1 fruit fly cellular context compared by ENCODE assay signal in genomic region chrX:5894529-5895487, dm6.
A peak's percentile ranks its signal among the peaks of the same experiment; 100 is the strongest.
TF ChIP-seq lines count a peak whose summit lies in the region.

No protein-coding gene starts in this region.

TF ChIP-seq in whole organism, embryonic, 481 proteins besides CTCF, POLR2A, EP300 and RAD21 (continued from another document):
- no peak for TF ChIP-seq Deaf1 (tag; optimal IDR thresholded peaks at IDR 0.05; lab: Kevin White, UChicago)
- 0 out of 2 replicates have a peak, but pooled peaks have one; percentile 9 for TF ChIP-seq Xrp1 (GFP tag; IDR thresholded peaks at IDR 0.05; lab: Robert Waterston, UW)
- TF ChIP-seq CrebB (tag; optimal IDR thresholded peaks at IDR 0.05; lab: Kevin White, UChicago): no peak
- TF ChIP-seq MBD-R2 (GFP tag; IDR thresholded peaks at IDR 0.05; lab: Robert Waterston, UW): no peak
- TF ChIP-seq CG8924 (tag; optimal IDR thresholded peaks at IDR 0.05; lab: Kevin White, UChicago): peak; percentile 31
- no peak for TF ChIP-seq CG12155 (GFP tag; optimal IDR thresholded peaks at IDR 0.05; lab: Kevin White, UChicago)
- peak; percentile 78 for TF ChIP-seq grau (tag; optimal IDR thresholded peaks at IDR 0.05; lab: Kevin White, UChicago)
- TF ChIP-seq Drgx (GFP tag; IDR thresholded peaks at IDR 0.05; lab: Robert Waterston, UW): 0 out of 2 replicates have a peak, but pooled peaks have one; percentile 13
- no peak for TF ChIP-seq pnt (GFP tag; optimal IDR thresholded peaks at IDR 0.05; lab: Kevin White, UChicago)
- no peak for TF ChIP-seq nau (GFP tag; optimal IDR thresholded peaks at IDR 0.05; lab: Kevin White, UChicago)
- TF ChIP-seq Stat92E (GFP tag; optimal IDR thresholded peaks at IDR 0.05; lab: Kevin White, UChicago): no peak
- TF ChIP-seq amos (GFP tag; IDR thresholded peaks at IDR 0.05; lab: Robert Waterston, UW; ENCODE audit: partially characterized antibody): no peak
- no peak for TF ChIP-seq CG4617 (GFP tag; optimal IDR thresholded peaks at IDR 0.05; lab: Kevin White, UChicago; ENCODE audit: borderline replicate concordance)
- no peak for TF ChIP-seq ind (GFP tag; optimal IDR thresholded peaks at IDR 0.05; lab: Kevin White, UChicago)
- no peak for TF ChIP-seq hth (optimal IDR thresholded peaks at IDR 0.05; lab: Kevin White, UChicago)
- peak; percentile 17 for TF ChIP-seq Blimp-1 (GFP tag; optimal IDR thresholded peaks at IDR 0.05; lab: Kevin White, UChicago)
- peak; percentile 15 for TF ChIP-seq CG2678 (tag; optimal IDR thresholded peaks at IDR 0.05; lab: Kevin White, UChicago)
- TF ChIP-seq fd102C (GFP tag; optimal IDR thresholded peaks at IDR 0.05; lab: Kevin White, UChicago): no peak
- no peak for TF ChIP-seq mam (GFP tag; optimal IDR thresholded peaks at IDR 0.05; lab: Kevin White, UChicago)
- TF ChIP-seq CG10462 (GFP tag; optimal IDR thresholded peaks at IDR 0.05; lab: Kevin White, UChicago): no peak
- no peak for TF ChIP-seq CG31365 (tag; optimal IDR thresholded peaks at IDR 0.05; lab: Kevin White, UChicago)
- TF ChIP-seq E2f1 (GFP tag; IDR thresholded peaks at IDR 0.05; lab: Robert Waterston, UW): no peak
- no peak for TF ChIP-seq ham (GFP tag; IDR thresholded peaks at IDR 0.05; lab: Robert Waterston, UW)
- no peak for TF ChIP-seq grn (GFP tag; optimal IDR thresholded peaks at IDR 0.05; lab: Kevin White, UChicago)
- TF ChIP-seq CG17361 (GFP tag; IDR thresholded peaks at IDR 0.05; lab: Robert Waterston, UW): peak; percentile 30; the same call in 1 of the 3 replicates
- TF ChIP-seq dmrt11E (tag; optimal IDR thresholded peaks at IDR 0.05; lab: Kevin White, UChicago): peak; percentile 43
- no peak for TF ChIP-seq Hmr (GFP tag; optimal IDR thresholded peaks at IDR 0.05; lab: Kevin White, UChicago)
- no peak for TF ChIP-seq Tbp (GFP tag; optimal IDR thresholded peaks at IDR 0.05; lab: Kevin White, UChicago)
- TF ChIP-seq Gug (GFP tag; IDR thresholded peaks at IDR 0.05; lab: Robert Waterston, UW): peak; percentile 7; the same call in 1 of the 4 replicates
- TF ChIP-seq vnd (GFP tag; IDR thresholded peaks at IDR 0.05; lab: Robert Waterston, UW; ENCODE audit: partially characterized antibody): no peak
- TF ChIP-seq CG6175 (GFP tag; IDR thresholded peaks at IDR 0.05; lab: Robert Waterston, UW): no peak
- TF ChIP-seq Hmx (GFP tag; optimal IDR thresholded peaks at IDR 0.05; lab: Kevin White, UChicago): no peak
- TF ChIP-seq CG10366 (GFP tag; IDR thresholded peaks at IDR 0.05; lab: Robert Waterston, UW): no peak
- peak; percentile 24 for TF ChIP-seq slp2 (GFP tag; optimal IDR thresholded peaks at IDR 0.05; lab: Kevin White, UChicago)
- no peak for TF ChIP-seq CG10654 (GFP tag; optimal IDR thresholded peaks at IDR 0.05; lab: Kevin White, UChicago)
- no peak for TF ChIP-seq cad (GFP tag; optimal IDR thresholded peaks at IDR 0.05; lab: Kevin White, UChicago)
- no peak for TF ChIP-seq peb (GFP tag; IDR thresholded peaks at IDR 0.05; lab: Robert Waterston, UW)
- no peak for TF ChIP-seq CG2202 (tag; optimal IDR thresholded peaks at IDR 0.05; lab: Kevin White, UChicago)
- no peak for TF ChIP-seq danr (GFP tag; IDR thresholded peaks at IDR 0.05; lab: Robert Waterston, UW)
- TF ChIP-seq CG11504 (tag; optimal IDR thresholded peaks at IDR 0.05; lab: Kevin White, UChicago): peak; percentile 40
- TF ChIP-seq CG8765 (GFP tag; IDR thresholded peaks at IDR 0.05; lab: Robert Waterston, UW): no peak
- no peak for TF ChIP-seq CG12236 (GFP tag; optimal IDR thresholded peaks at IDR 0.05; lab: Kevin White, UChicago)
- peak; percentile 30 for TF ChIP-seq phol (tag; optimal IDR thresholded peaks at IDR 0.05; lab: Kevin White, UChicago)
- no peak for TF ChIP-seq CG17385 (GFP tag; optimal IDR thresholded peaks at IDR 0.05; lab: Kevin White, UChicago)
- TF ChIP-seq esg (GFP tag; conservative IDR thresholded peaks at IDR 0.05; lab: Robert Waterston, UW): no peak
- TF ChIP-seq lov (optimal IDR thresholded peaks at IDR 0.05; lab: Kevin White, UChicago): no peak
- TF ChIP-seq lov (GFP tag; IDR thresholded peaks at IDR 0.05; lab: Robert Waterston, UW): no peak
- TF ChIP-seq CG2120 (GFP tag; optimal IDR thresholded peaks at IDR 0.05; lab: Kevin White, UChicago): peak; percentile 29
- TF ChIP-seq CG2712 (tag; optimal IDR thresholded peaks at IDR 0.05; lab: Kevin White, UChicago): peak; percentile 41
- peak; percentile 6 for TF ChIP-seq CG10267 (tag; optimal IDR thresholded peaks at IDR 0.05; lab: Kevin White, UChicago)
- TF ChIP-seq CG6683 (GFP tag; optimal IDR thresholded peaks at IDR 0.05; lab: Kevin White, UChicago): no peak
- peak; percentile 25 for TF ChIP-seq CG7839 (tag; optimal IDR thresholded peaks at IDR 0.05; lab: Kevin White, UChicago)
- TF ChIP-seq CG12071 (GFP tag; optimal IDR thresholded peaks at IDR 0.05; lab: Kevin White, UChicago): no peak
- TF ChIP-seq CG18262 (tag; optimal IDR thresholded peaks at IDR 0.05; lab: Kevin White, UChicago): peak; percentile 27
- TF ChIP-seq CoRest (tag; optimal IDR thresholded peaks at IDR 0.05; lab: Kevin White, UChicago): peak; percentile 0
- TF ChIP-seq Pdp1 (GFP tag; optimal IDR thresholded peaks at IDR 0.05; lab: Kevin White, UChicago): no peak
- no peak for TF ChIP-seq Max (GFP tag; optimal IDR thresholded peaks at IDR 0.05; lab: Kevin White, UChicago)
- TF ChIP-seq D (optimal IDR thresholded peaks at IDR 0.05; lab: Kevin White, UChicago): no peak
- no peak for TF ChIP-seq D (GFP tag; optimal IDR thresholded peaks at IDR 0.05; lab: Kevin White, UChicago)
- no peak for TF ChIP-seq CG2875 (GFP tag; optimal IDR thresholded peaks at IDR 0.05; lab: Kevin White, UChicago)
- TF ChIP-seq Fer2 (tag; optimal IDR thresholded peaks at IDR 0.05; lab: Kevin White, UChicago): no peak
- TF ChIP-seq CG10209 (GFP tag; optimal IDR thresholded peaks at IDR 0.05; lab: Kevin White, UChicago): no peak
- TF ChIP-seq shn (GFP tag; optimal IDR thresholded peaks at IDR 0.05; lab: Kevin White, UChicago): no peak
- TF ChIP-seq CG13296 (GFP tag; optimal IDR thresholded peaks at IDR 0.05; lab: Kevin White, UChicago): no peak
- TF ChIP-seq CG6272 (GFP tag; IDR thresholded peaks at IDR 0.05; lab: Robert Waterston, UW): no peak
- TF ChIP-seq CG2116 (GFP tag; optimal IDR thresholded peaks at IDR 0.05; lab: Kevin White, UChicago): no peak
- no peak for TF ChIP-seq pfk (GFP tag; optimal IDR thresholded peaks at IDR 0.05; lab: Kevin White, UChicago)
- TF ChIP-seq CG16813 (GFP tag; IDR thresholded peaks at IDR 0.05; lab: Robert Waterston, UW; ENCODE audit: partially characterized antibody): no peak
- TF ChIP-seq CG15269 (tag; optimal IDR thresholded peaks at IDR 0.05; lab: Kevin White, UChicago): no peak
- no peak for TF ChIP-seq croc (GFP tag; conservative IDR thresholded peaks at IDR 0.05; lab: Robert Waterston, UW)
- peak; percentile 30 for TF ChIP-seq CG10979 (tag; optimal IDR thresholded peaks at IDR 0.05; lab: Kevin White, UChicago)
- TF ChIP-seq Elba2 (GFP tag; optimal IDR thresholded peaks at IDR 0.05; lab: Kevin White, UChicago): no peak
- no peak for TF ChIP-seq knrl (GFP tag; IDR thresholded peaks at IDR 0.05; lab: Robert Waterston, UW; ENCODE audit: partially characterized antibody)
- TF ChIP-seq kni (GFP tag; optimal IDR thresholded peaks at IDR 0.05; lab: Kevin White, UChicago): peak; percentile 38
- no peak for TF ChIP-seq Awh (GFP tag; IDR thresholded peaks at IDR 0.05; lab: Robert Waterston, UW)
- TF ChIP-seq bowl (GFP tag; IDR thresholded peaks at IDR 0.05; lab: Robert Waterston, UW): no peak
- TF ChIP-seq CG9817 (tag; optimal IDR thresholded peaks at IDR 0.05; lab: Kevin White, UChicago): peak; percentile 10
- no peak for TF ChIP-seq CG42726 (GFP tag; IDR thresholded peaks at IDR 0.05; lab: Robert Waterston, UW; ENCODE audit: partially characterized antibody)
- TF ChIP-seq CG1647 (GFP tag; optimal IDR thresholded peaks at IDR 0.05; lab: Kevin White, UChicago): no peak
- peak; percentile 31 for TF ChIP-seq dmrt99B (tag; optimal IDR thresholded peaks at IDR 0.05; lab: Kevin White, UChicago)
- no peak for TF ChIP-seq usp (GFP tag; optimal IDR thresholded peaks at IDR 0.05; lab: Kevin White, UChicago)
- TF ChIP-seq gce (GFP tag; IDR thresholded peaks at IDR 0.05; lab: Robert Waterston, UW): no peak
- peak; percentile 31 for TF ChIP-seq Sox102F (GFP tag; optimal IDR thresholded peaks at IDR 0.05; lab: Kevin White, UChicago)
- TF ChIP-seq pros (GFP tag; optimal IDR thresholded peaks at IDR 0.05; lab: Kevin White, UChicago): peak; percentile 84
- peak; percentile 57 for TF ChIP-seq gcm (GFP tag; optimal IDR thresholded peaks at IDR 0.05; lab: Kevin White, UChicago)
- TF ChIP-seq CG32767 (GFP tag; IDR thresholded peaks at IDR 0.05; lab: Robert Waterston, UW): no peak
- peak; percentile 44 for TF ChIP-seq CG9932 (GFP tag; IDR thresholded peaks at IDR 0.05; lab: Robert Waterston, UW)
- TF ChIP-seq pum (GFP tag; optimal IDR thresholded peaks at IDR 0.05; lab: Kevin White, UChicago): no peak
- 0 out of 3 replicates have a peak, but pooled peaks have one; percentile 30 for TF ChIP-seq z (GFP tag; IDR thresholded peaks at IDR 0.05; lab: Robert Waterston, UW)
- peak; percentile 18 for TF ChIP-seq CG18599 (GFP tag; optimal IDR thresholded peaks at IDR 0.05; lab: Kevin White, UChicago)
- TF ChIP-seq Ets65A (GFP tag; lab: Kevin White, UChicago): no peak
- TF ChIP-seq ssp (GFP tag; IDR thresholded peaks at IDR 0.05; lab: Robert Waterston, UW): no peak
- TF ChIP-seq crc (GFP tag; optimal IDR thresholded peaks at IDR 0.05; lab: Kevin White, UChicago): no peak
- TF ChIP-seq wdn (GFP tag; IDR thresholded peaks at IDR 0.05; lab: Robert Waterston, UW): peak; percentile 43; the same call in 1 of the 2 replicates
- no peak for TF ChIP-seq insv (GFP tag; optimal IDR thresholded peaks at IDR 0.05; lab: Kevin White, UChicago)
- TF ChIP-seq Sox100B (GFP tag; optimal IDR thresholded peaks at IDR 0.05; lab: Kevin White, UChicago): peak; percentile 7
- TF ChIP-seq twi (tag; optimal IDR thresholded peaks at IDR 0.05; lab: Kevin White, UChicago): peak; percentile 83
- no peak for TF ChIP-seq dati (GFP tag; IDR thresholded peaks at IDR 0.05; lab: Robert Waterston, UW)
- TF ChIP-seq crp (GFP tag; optimal IDR thresholded peaks at IDR 0.05; lab: Kevin White, UChicago): peak in 1 of 2 experiments; percentile 32
- no peak for TF ChIP-seq fd64A (GFP tag; optimal IDR thresholded peaks at IDR 0.05; lab: Kevin White, UChicago)
- TF ChIP-seq pita (GFP tag; optimal IDR thresholded peaks at IDR 0.05; lab: Kevin White, UChicago): no peak
- TF ChIP-seq ro (GFP tag; IDR thresholded peaks at IDR 0.05; lab: Robert Waterston, UW): no peak
- no peak for TF ChIP-seq CG12219 (GFP tag; optimal IDR thresholded peaks at IDR 0.05; lab: Kevin White, UChicago)
- no peak for TF ChIP-seq TFAM (GFP tag; optimal IDR thresholded peaks at IDR 0.05; lab: Kevin White, UChicago)
- TF ChIP-seq otp (GFP tag; IDR thresholded peaks at IDR 0.05; lab: Robert Waterston, UW): no peak
- TF ChIP-seq Dp (GFP tag; optimal IDR thresholded peaks at IDR 0.05; lab: Kevin White, UChicago): no peak
- TF ChIP-seq gem (tag; optimal IDR thresholded peaks at IDR 0.05; lab: Kevin White, UChicago): peak; percentile 60
- TF ChIP-seq Antp (GFP tag; optimal IDR thresholded peaks at IDR 0.05; lab: Kevin White, UChicago): no peak
- no peak for TF ChIP-seq gsb-n (tag; optimal IDR thresholded peaks at IDR 0.05; lab: Kevin White, UChicago)
- no peak for TF ChIP-seq CG1832 (GFP tag; optimal IDR thresholded peaks at IDR 0.05; lab: Kevin White, UChicago)
- TF ChIP-seq PHDP (tag; optimal IDR thresholded peaks at IDR 0.05; lab: Kevin White, UChicago): peak; percentile 3
- TF ChIP-seq CG9727 (GFP tag; optimal IDR thresholded peaks at IDR 0.05; lab: Kevin White, UChicago): no peak
- TF ChIP-seq HLH54F (GFP tag; optimal IDR thresholded peaks at IDR 0.05; lab: Kevin White, UChicago): no peak
- TF ChIP-seq ab (GFP tag; optimal IDR thresholded peaks at IDR 0.05; lab: Kevin White, UChicago): no peak
- peak; percentile 98 for TF ChIP-seq D19A (tag; optimal IDR thresholded peaks at IDR 0.05; lab: Kevin White, UChicago)
- no peak for TF ChIP-seq Scr (GFP tag; IDR thresholded peaks at IDR 0.05; lab: Robert Waterston, UW; ENCODE audit: partially characterized antibody)
- no peak for TF ChIP-seq chif (GFP tag; optimal IDR thresholded peaks at IDR 0.05; lab: Kevin White, UChicago)
- no peak for TF ChIP-seq CG12299 (tag; optimal IDR thresholded peaks at IDR 0.05; lab: Kevin White, UChicago)
- no peak; the same call in 1 of the 2 replicates for TF ChIP-seq ranshi (GFP tag; IDR thresholded peaks at IDR 0.05; lab: Robert Waterston, UW)
- peak; percentile 31 for TF ChIP-seq CG12769 (tag; optimal IDR thresholded peaks at IDR 0.05; lab: Kevin White, UChicago)
- 0 out of 2 replicates have a peak, but pooled peaks have one; percentile 14 for TF ChIP-seq CG17328 (GFP tag; IDR thresholded peaks at IDR 0.05; lab: Robert Waterston, UW)
- no peak for TF ChIP-seq pzg (GFP tag; optimal IDR thresholded peaks at IDR 0.05; lab: Kevin White, UChicago)
- no peak for TF ChIP-seq CG33213 (GFP tag; optimal IDR thresholded peaks at IDR 0.05; lab: Kevin White, UChicago)
- TF ChIP-seq slbo (GFP tag; IDR thresholded peaks at IDR 0.05; lab: Robert Waterston, UW): peak; percentile 45; the same call in 1 of the 2 replicates
- TF ChIP-seq CG32532 (GFP tag; IDR thresholded peaks at IDR 0.05; lab: Robert Waterston, UW): peak; percentile 5; the same call in 1 of the 2 replicates
- no peak for TF ChIP-seq CG10959 (GFP tag; IDR thresholded peaks at IDR 0.05; lab: Robert Waterston, UW)
- peak; percentile 34 for TF ChIP-seq Ssrp (tag; optimal IDR thresholded peaks at IDR 0.05; lab: Kevin White, UChicago)
- no peak for TF ChIP-seq Aef1 (GFP tag; IDR thresholded peaks at IDR 0.05; lab: Robert Waterston, UW)
- no peak for TF ChIP-seq Camta (GFP tag; optimal IDR thresholded peaks at IDR 0.05; lab: Kevin White, UChicago)
- TF ChIP-seq CG3065 (GFP tag; optimal IDR thresholded peaks at IDR 0.05; lab: Kevin White, UChicago): no peak
- TF ChIP-seq cwo (GFP tag; optimal IDR thresholded peaks at IDR 0.05; lab: Kevin White, UChicago): peak; percentile 11
- 0 out of 2 replicates have a peak, but pooled peaks have one; percentile 20 for TF ChIP-seq vvl (GFP tag; IDR thresholded peaks at IDR 0.05; lab: Robert Waterston, UW)
